Fruit fly (Drosophila melanogaster) whole organism, embryonic: ENCODE measurements around the gene CG43658.

Experiments used
- ATbp ChIP-seq: fragments of 200-800 bp; sonication (Bioruptor generic); optimal IDR thresholded peaks from 2 replicates; lab custom pipeline; 2017; ENCODE audit warnings: missing biosample characterization, mild to moderate bottlenecking, missing genetic modification characterization, missing genetic modification reagents
- Antp ChIP-seq: fragments of 200-800 bp; sonication (Bioruptor generic); optimal IDR thresholded peaks from 3 replicates; lab custom pipeline; 2016; ENCODE audit warnings: missing biosample characterization, missing genetic modification characterization
- Bdp1 ChIP-seq: fragments of 200-800 bp; sonication (Bioruptor generic); optimal IDR thresholded peaks from 3 replicates; lab custom pipeline; 2016; ENCODE audit warnings: missing biosample characterization, missing genetic modification characterization
- CG11504 ChIP-seq: fragments of 200-800 bp; sonication (Bioruptor generic); optimal IDR thresholded peaks from 3 replicates; lab custom pipeline; 2019; ENCODE audit warnings: missing biosample characterization, mild to moderate bottlenecking, missing genetic modification characterization, moderate library complexity
- CG11723 ChIP-seq: fragments of 200-800 bp; sonication (Bioruptor generic); optimal IDR thresholded peaks from 2 replicates; lab custom pipeline; 2017; ENCODE audit warnings: missing biosample characterization, mild to moderate bottlenecking, missing genetic modification characterization
- CG12391 ChIP-seq: fragments of 200-800 bp; sonication (Bioruptor generic); optimal IDR thresholded peaks from 3 replicates; lab custom pipeline; 2018; ENCODE audit warnings: missing biosample characterization, mild to moderate bottlenecking, missing genetic modification characterization, moderate library complexity
- CG13123 ChIP-seq: fragments of 200-800 bp; sonication (Bioruptor generic); optimal IDR thresholded peaks from 2 replicates; lab custom pipeline; 2016; ENCODE audit warnings: missing biosample characterization, missing genetic modification characterization
- CG13775 ChIP-seq: fragments of 200-800 bp; sonication (Bioruptor generic); optimal IDR thresholded peaks from 3 replicates; lab custom pipeline; 2017; ENCODE audit warnings: missing biosample characterization, mild to moderate bottlenecking, missing genetic modification characterization
- CG14965 ChIP-seq: fragments of 200-800 bp; sonication (Bioruptor generic); optimal IDR thresholded peaks from 2 replicates; lab custom pipeline; 2016; ENCODE audit warnings: missing biosample characterization, missing genetic modification characterization, borderline replicate concordance
- CG16779 ChIP-seq: fragments of 200-800 bp; sonication (Bioruptor generic); IDR thresholded peaks from 2 replicates; pipeline ENCODE4 v1.3.6; 2022; ENCODE audit warnings: missing biosample characterization, missing genetic modification characterization
- CG17359 ChIP-seq: fragments of 200-800 bp; sonication (Bioruptor generic); optimal IDR thresholded peaks from 3 replicates; lab custom pipeline; 2018; ENCODE audit warnings: missing biosample characterization, mild to moderate bottlenecking, missing genetic modification characterization, moderate library complexity
- CG1792 ChIP-seq: fragments of 200-800 bp; sonication (Bioruptor generic); optimal IDR thresholded peaks from 2 replicates; lab custom pipeline; 2016; ENCODE audit warnings: missing biosample characterization, missing genetic modification characterization
- CG1832 ChIP-seq: fragments of 200-800 bp; sonication (Bioruptor generic); optimal IDR thresholded peaks from 2 replicates; lab custom pipeline; 2017; ENCODE audit warnings: missing biosample characterization, mild to moderate bottlenecking, missing genetic modification characterization, inconsistent platforms
- CG30403 ChIP-seq: fragments of 200-800 bp; sonication (Bioruptor generic); optimal IDR thresholded peaks from 3 replicates; lab custom pipeline; 2016; ENCODE audit warnings: missing biosample characterization, missing genetic modification characterization
- CG3065 ChIP-seq: fragments of 200-800 bp; sonication (Bioruptor generic); optimal IDR thresholded peaks from 2 replicates; lab custom pipeline; 2016; ENCODE audit warnings: missing biosample characterization, missing genetic modification characterization
- CG3838 ChIP-seq: fragments of 200-800 bp; sonication (Bioruptor generic); optimal IDR thresholded peaks from 3 replicates; lab custom pipeline; 2016; ENCODE audit warnings: missing biosample characterization, missing genetic modification characterization
- CG4820 ChIP-seq: fragments of 200-800 bp; sonication (Bioruptor generic); optimal IDR thresholded peaks from 3 replicates; lab custom pipeline; 2016; ENCODE audit warnings: missing biosample characterization, missing genetic modification characterization
- CG6791 ChIP-seq: fragments of 200-800 bp; sonication (Bioruptor generic); IDR thresholded peaks from 3 replicates; pipeline ENCODE4 v1.3.6; 2022; ENCODE audit warnings: missing biosample characterization, missing genetic modification characterization; ENCODE audit not compliant: partially characterized antibody
- CG6854 ChIP-seq: fragments of 200-800 bp; sonication (Bioruptor generic); optimal IDR thresholded peaks from 3 replicates; lab custom pipeline; 2017; ENCODE audit warnings: missing biosample characterization, mild to moderate bottlenecking, missing genetic modification characterization
- CG7357 ChIP-seq: fragments of 200-800 bp; sonication (Bioruptor generic); IDR thresholded peaks from 3 replicates; pipeline ENCODE4 v1.3.6; 2022; ENCODE audit warnings: missing biosample characterization, missing genetic modification characterization
- CG8359 ChIP-seq: fragments of 200-800 bp; sonication (Bioruptor generic); optimal IDR thresholded peaks from 2 replicates; lab custom pipeline; 2017; ENCODE audit warnings: missing biosample characterization, mild to moderate bottlenecking, missing genetic modification characterization, borderline replicate concordance
- CG9215 ChIP-seq: fragments of 200-800 bp; sonication (Bioruptor generic); IDR thresholded peaks from 2 replicates; pipeline ENCODE4 v1.3.6; 2022; ENCODE audit warnings: missing biosample characterization, missing genetic modification characterization
- Dfd ChIP-seq, 2 experiments: fragments of >200 bp; optimal IDR thresholded peaks; 2 replicates each; lab custom pipeline; 2017; ENCODE audit warnings: missing biosample characterization in 2 of 2, missing genetic modification characterization in 2 of 2
- Dip3 ChIP-seq: fragments of 200-800 bp; sonication (Bioruptor generic); optimal IDR thresholded peaks from 3 replicates; lab custom pipeline; 2016; ENCODE audit warnings: missing biosample characterization, missing genetic modification characterization
- Dll ChIP-seq: fragments of 200-800 bp; sonication (Bioruptor generic); IDR thresholded peaks from 4 replicates; pipeline ENCODE4 v1.3.6; 2022; ENCODE audit warnings: missing biosample characterization, missing genetic modification characterization; ENCODE audit not compliant: partially characterized antibody
- Drgx ChIP-seq: fragments of 200-800 bp; sonication (Bioruptor generic); IDR thresholded peaks from 2 replicates; pipeline ENCODE4 v1.3.6; 2022; ENCODE audit warnings: missing biosample characterization, missing genetic modification characterization
- Fer1 ChIP-seq: fragments of 200-800 bp; sonication (Bioruptor generic); optimal IDR thresholded peaks from 2 replicates; lab custom pipeline; 2017; ENCODE audit warnings: missing biosample characterization, mild to moderate bottlenecking, missing genetic modification characterization
- Fer3 ChIP-seq: fragments of 200-800 bp; sonication (Bioruptor generic); optimal IDR thresholded peaks from 2 replicates; lab custom pipeline; 2018; ENCODE audit warnings: missing biosample characterization, mild to moderate bottlenecking, missing genetic modification characterization, moderate library complexity
- Gug ChIP-seq: fragments of 200-800 bp; sonication (Bioruptor generic); IDR thresholded peaks from 4 replicates; pipeline ENCODE4 v1.3.6; 2022; ENCODE audit warnings: missing biosample characterization, missing genetic modification characterization
- H15 ChIP-seq: fragments of 200-800 bp; sonication (Bioruptor generic); IDR thresholded peaks from 3 replicates; pipeline ENCODE4 v1.3.6; 2022; ENCODE audit warnings: missing biosample characterization, missing genetic modification characterization
- HLHmδ ChIP-seq: fragments of 200-800 bp; sonication (Bioruptor generic); optimal IDR thresholded peaks from 2 replicates; lab custom pipeline; 2018; ENCODE audit warnings: missing biosample characterization, mild to moderate bottlenecking, missing genetic modification characterization, moderate library complexity
- Hr78 ChIP-seq, 2 experiments: fragments of 200-800 bp in 1 of 2; fragments of >200 bp in 1 of 2; sonication (Bioruptor generic) in 1 of 2; optimal IDR thresholded peaks; 2 replicates each; lab custom pipeline; 2017 to 2019; ENCODE audit warnings: missing biosample characterization in 2 of 2, missing genetic modification characterization in 2 of 2, mild to moderate bottlenecking in 1 of 2, moderate library complexity in 1 of 2
- Hsf ChIP-seq: fragments of 200-800 bp; sonication (Bioruptor generic); optimal IDR thresholded peaks from 3 replicates; lab custom pipeline; 2016; ENCODE audit warnings: missing biosample characterization, missing genetic modification characterization
- MESR4 ChIP-seq: fragments of 200-800 bp; sonication (Bioruptor generic); optimal IDR thresholded peaks from 2 replicates; lab custom pipeline; 2018; ENCODE audit warnings: missing biosample characterization, mild to moderate bottlenecking, missing genetic modification characterization, moderate library complexity
- Nf-YB ChIP-seq: fragments of 200-800 bp; sonication (Bioruptor generic); optimal IDR thresholded peaks from 3 replicates; lab custom pipeline; 2019; ENCODE audit warnings: missing biosample characterization, mild to moderate bottlenecking, missing genetic modification characterization, moderate library complexity
- Nf-YC ChIP-seq: fragments of 200-800 bp; optimal IDR thresholded peaks from 3 replicates; lab custom pipeline; 2019; ENCODE audit warnings: missing biosample characterization, mild to moderate bottlenecking, missing genetic modification characterization, moderate library complexity
- Oli ChIP-seq: fragments of 200-800 bp; sonication (Bioruptor generic); optimal IDR thresholded peaks from 2 replicates; lab custom pipeline; 2018; ENCODE audit warnings: missing biosample characterization, mild to moderate bottlenecking, missing genetic modification characterization, moderate library complexity
- Sox102F ChIP-seq: fragments of 200-800 bp; sonication (Bioruptor generic); optimal IDR thresholded peaks from 2 replicates; lab custom pipeline; 2018; ENCODE audit warnings: missing biosample characterization, mild to moderate bottlenecking, missing genetic modification characterization, moderate library complexity
- amos ChIP-seq: fragments of 200-800 bp; sonication (Bioruptor generic); IDR thresholded peaks from 2 replicates; pipeline ENCODE4 v1.3.6; 2022; ENCODE audit warnings: missing biosample characterization, missing genetic modification characterization; ENCODE audit not compliant: partially characterized antibody
- bowl ChIP-seq: fragments of 200-800 bp; sonication (Bioruptor generic); IDR thresholded peaks from 2 replicates; pipeline ENCODE4 v1.3.6; 2022; ENCODE audit warnings: missing biosample characterization, missing genetic modification characterization
- cg ChIP-seq: fragments of 200-800 bp; sonication (Bioruptor generic); optimal IDR thresholded peaks from 3 replicates; lab custom pipeline; 2019; ENCODE audit warnings: missing biosample characterization, mild to moderate bottlenecking, missing genetic modification characterization, moderate library complexity
- corto ChIP-seq: fragments of 200-800 bp; sonication (Bioruptor generic); optimal IDR thresholded peaks from 2 replicates; lab custom pipeline; 2016; ENCODE audit warnings: missing biosample characterization, mild to moderate bottlenecking, missing genetic modification characterization, moderate library complexity
- dpn ChIP-seq, 2 experiments: fragments of 200-800 bp; sonication (Bioruptor generic); optimal IDR thresholded peaks; 3 replicates each; lab custom pipeline; 2016; ENCODE audit warnings: missing biosample characterization in 2 of 2, missing genetic modification characterization in 2 of 2
- ewg ChIP-seq: fragments of 200-800 bp; sonication (Bioruptor generic); optimal IDR thresholded peaks from 3 replicates; lab custom pipeline; 2017; ENCODE audit warnings: mild to moderate bottlenecking, missing biosample characterization, missing genetic modification reagents, missing genetic modification characterization
- gem ChIP-seq: fragments of 200-800 bp; sonication (Bioruptor generic); optimal IDR thresholded peaks from 2 replicates; lab custom pipeline; 2019; ENCODE audit warnings: missing biosample characterization, mild to moderate bottlenecking, missing genetic modification characterization, moderate library complexity
- hth ChIP-seq: fragments of >200 bp; optimal IDR thresholded peaks from 2 replicates; lab custom pipeline; 2017; ENCODE audit warnings: inconsistent platforms
- ken ChIP-seq: fragments of 200-800 bp; sonication (Bioruptor generic); IDR thresholded peaks from 3 replicates; pipeline ENCODE4 v1.3.6; 2022; ENCODE audit warnings: missing biosample characterization, missing genetic modification characterization
- sens ChIP-seq: fragments of 200-800 bp; sonication (Bioruptor generic); peaks from one replicate; lab custom pipeline; 2016; ENCODE audit warnings: missing biosample characterization, missing genetic modification characterization
- sqz ChIP-seq: fragments of 200-800 bp; sonication (Bioruptor generic); optimal IDR thresholded peaks from 3 replicates; lab custom pipeline; 2018; ENCODE audit warnings: missing biosample characterization, mild to moderate bottlenecking, missing genetic modification characterization
- unc-4 ChIP-seq: fragments of 200-800 bp; sonication (Bioruptor generic); IDR thresholded peaks from 2 replicates; pipeline ENCODE4 v1.3.6; 2022; ENCODE audit warnings: missing biosample characterization, missing genetic modification characterization; ENCODE audit not compliant: partially characterized antibody

The CG43658 gene

DNA sequence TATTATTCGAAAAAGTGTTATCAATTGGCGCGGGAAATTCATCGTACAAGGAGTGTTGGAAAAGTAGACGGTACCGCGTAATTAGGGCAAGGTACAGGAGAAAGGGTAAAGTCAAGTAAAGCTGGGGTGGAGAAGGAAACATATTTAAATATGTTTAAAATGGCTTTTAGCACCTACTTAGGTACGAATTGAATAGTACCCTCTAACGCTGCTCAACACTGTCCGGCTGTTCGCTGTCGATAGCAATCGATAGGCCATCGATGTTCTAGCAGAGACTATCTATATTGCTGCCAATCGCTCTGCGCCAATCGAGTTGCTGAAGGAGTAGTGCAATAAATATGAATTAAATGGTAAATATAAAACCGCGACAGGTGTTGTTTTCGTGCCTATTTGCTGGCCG, 38.4 kb upstream of the CG43658 start, which contains the start of gene X11L (continued):
- TF ChIP-seq unc-4 (GFP tag; lab: Robert Waterston, UW) (peak; percentile 81), Antp (peak; percentile 75), CG13123 (GFP tag; lab: Kevin White, UChicago) (peak; percentile 60), Gug (peak; percentile 70; the same call in 3 of the 4 replicates), Sox102F (GFP tag; lab: Kevin White, UChicago) (no peak), CG12391 (tag; lab: Kevin White, UChicago) (peak; percentile 65), CG3065 (GFP tag; lab: Kevin White, UChicago) (no peak), Fer3 (no peak), CG13775 (peak; percentile 57), ewg (GFP tag; lab: Kevin White, UChicago) (peak; percentile 53), CG4820 (GFP tag; lab: Kevin White, UChicago) (peak; percentile 65), CG14965 (GFP tag; lab: Kevin White, UChicago) (no peak), CG1792 (GFP tag; lab: Kevin White, UChicago) (peak; percentile 56), Dfd (GFP tag; optimal IDR thresholded peaks at IDR 0.05; lab: Kevin White, UChicago) (no peak), bowl (GFP tag; lab: Robert Waterston, UW) (no peak), cg (GFP tag; lab: Kevin White, UChicago) (no peak), HLHmδ (GFP tag; lab: Kevin White, UChicago) (no peak), Dip3 (GFP tag; lab: Kevin White, UChicago) (peak; percentile 74), CG16779 (GFP tag; lab: Robert Waterston, UW) (0 out of 2 replicates have a peak, but pooled peaks have one; percentile 51), corto (GFP tag; lab: Kevin White, UChicago) (peak; percentile 22), Nf-YB (GFP tag; lab: Kevin White, UChicago) (no peak), ken (GFP tag; lab: Robert Waterston, UW) (peak; percentile 79; the same call in 2 of the 3 replicates), Dll (GFP tag; lab: Robert Waterston, UW) (peak; percentile 87), hth (lab: Kevin White, UChicago) (no peak), CG11504 (no peak), CG6854 (GFP tag; lab: Kevin White, UChicago) (no peak), CG11723 (no peak), Hr78 (GFP tag; optimal IDR thresholded peaks at IDR 0.05; lab: Kevin White, UChicago) (no peak), Bdp1 (GFP tag; lab: Kevin White, UChicago) (peak; percentile 70), gem (tag; lab: Kevin White, UChicago) (no peak), CG8359 (GFP tag; lab: Kevin White, UChicago) (no peak), MESR4 (GFP tag; lab: Kevin White, UChicago) (no peak), Oli (tag; lab: Kevin White, UChicago) (peak; percentile 44), Hsf (GFP tag; lab: Kevin White, UChicago) (peak; percentile 77), sqz (GFP tag; lab: Kevin White, UChicago) (no peak), Fer1 (GFP tag; lab: Kevin White, UChicago) (peak; percentile 53), CG17359 (tag; lab: Kevin White, UChicago) (peak; percentile 38), Drgx (GFP tag; lab: Robert Waterston, UW) (peak; percentile 56; the same call in 1 of the 2 replicates), CG3838 (GFP tag; lab: Kevin White, UChicago) (peak; percentile 20), Nf-YC (tag; lab: Kevin White, UChicago) (peak; percentile 31), dpn (GFP tag; optimal IDR thresholded peaks at IDR 0.05; lab: Kevin White, UChicago) (peak; percentile 76 to 77), sens (GFP tag; lab: Kevin White, UChicago) (peak; percentile 94), CG9215 (GFP tag; lab: Robert Waterston, UW) (peak; percentile 40; the same call in 1 of the 2 replicates), CG6791 (GFP tag; lab: Robert Waterston, UW) (peak; percentile 94), ATbp (peak; percentile 52), CG7357 (peak; percentile 24; the same call in 1 of the 3 replicates), CG30403 (GFP tag; lab: Kevin White, UChicago) (peak; percentile 78), H15 (GFP tag; lab: Robert Waterston, UW) (peak; percentile 49; the same call in 1 of the 3 replicates), amos (GFP tag; lab: Robert Waterston, UW) (peak; percentile 93), CG1832 (GFP tag; lab: Kevin White, UChicago) (no peak)
